Fruit fly (Drosophila melanogaster) Kc167 (cell line): ENCODE results near the gene gdl.

Experiments
- Myc ChIP-seq: fragments of >200 bp; optimal IDR thresholded peaks from 2 replicates; lab custom pipeline; 2017; ENCODE audit warnings: missing external identifiers
- Sin3A ChIP-seq: fragments of >200 bp; optimal IDR thresholded peaks from 2 replicates; lab custom pipeline; 2018; ENCODE audit warnings: missing external identifiers
- h ChIP-seq: fragments of >200 bp; optimal IDR thresholded peaks from 3 replicates; lab custom pipeline; 2018; ENCODE audit warnings: missing external identifiers
- insv ChIP-seq: fragments of >200 bp; optimal IDR thresholded peaks from 3 replicates; lab custom pipeline; 2018; ENCODE audit warnings: missing external identifiers
- psq ChIP-seq: fragments of >200 bp; optimal IDR thresholded peaks from 2 replicates; lab custom pipeline; 2017; ENCODE audit warnings: missing external identifiers
- ttk ChIP-seq: sonication (Bioruptor generic); optimal IDR thresholded peaks from 2 replicates; lab custom pipeline; 2017; ENCODE audit warnings: missing external identifiers

dm6 chr3L:15494599-15495271, 14.5 kb upstream of the gdl start:
- no peak for TF ChIP-seq psq (lab: Kevin White, UChicago)
- TF ChIP-seq ttk (lab: Kevin White, UChicago): no peak
- TF ChIP-seq Myc: no peak
- TF ChIP-seq h (lab: Kevin White, UChicago): no peak
- TF ChIP-seq Sin3A: no peak
- no peak for TF ChIP-seq insv (lab: Kevin White, UChicago)
